Fruit fly (Drosophila melanogaster) whole organism, wandering third instar larva: ENCODE measurements around the gene CG9609.

Source experiments
- Abd-B ChIP-seq: fragments of >200 bp; optimal IDR thresholded peaks from 2 replicates; lab custom pipeline; 2017; ENCODE audit warnings: missing biosample characterization, missing genetic modification characterization
- CrebA ChIP-seq: fragments of 200-800 bp; sonication (Bioruptor generic); optimal IDR thresholded peaks from 2 replicates; lab custom pipeline; 2016; ENCODE audit warnings: missing biosample characterization, mild to moderate bottlenecking, missing genetic modification characterization, borderline replicate concordance
- Dfd ChIP-seq: fragments of >200 bp; optimal IDR thresholded peaks from 2 replicates; lab custom pipeline; 2017; ENCODE audit warnings: missing biosample characterization, missing genetic modification characterization
- GATAd ChIP-seq: sonication (Bioruptor generic); optimal IDR thresholded peaks from 2 replicates; lab custom pipeline; 2016; ENCODE audit warnings: missing biosample characterization, missing genetic modification characterization
- Hr78 ChIP-seq: fragments of >200 bp; optimal IDR thresholded peaks from 2 replicates; lab custom pipeline; 2017; ENCODE audit warnings: missing biosample characterization, missing genetic modification characterization
- Hr83 ChIP-seq: fragments of 200-300 bp; sonication (Bioruptor generic); optimal IDR thresholded peaks from 2 replicates; lab custom pipeline; 2016; ENCODE audit warnings: missing biosample characterization, mild to moderate bottlenecking, missing genetic modification characterization, moderate library complexity; ENCODE audit not compliant: poor library complexity, severe bottlenecking
- Jra ChIP-seq: sonication (Bioruptor generic); optimal IDR thresholded peaks from 2 replicates; lab custom pipeline; 2016; ENCODE audit warnings: missing biosample characterization, missing genetic modification characterization
- Mio ChIP-seq: sonication (Bioruptor generic); optimal IDR thresholded peaks from 2 replicates; lab custom pipeline; 2016; ENCODE audit warnings: missing biosample characterization, missing genetic modification characterization
- Myc ChIP-seq: fragments of >200 bp; optimal IDR thresholded peaks from 2 replicates; lab custom pipeline; 2017
- OdsH ChIP-seq: fragments of 200-800 bp; sonication (Bioruptor generic); optimal IDR thresholded peaks from 2 replicates; lab custom pipeline; 2016; ENCODE audit warnings: missing biosample characterization, mild to moderate bottlenecking, missing genetic modification characterization
- Rel ChIP-seq, 2 experiments: fragments of 200-800 bp; sonication (Bioruptor generic) in 1 of 2; optimal IDR thresholded peaks; 2 replicates in 1 of 2; 3 replicates in 1 of 2; lab custom pipeline; 2016 to 2019; ENCODE audit warnings: mild to moderate bottlenecking in 2 of 2, missing biosample characterization in 2 of 2, missing genetic modification characterization in 2 of 2, moderate library complexity in 1 of 2
- Vsx2 ChIP-seq: fragments of 200-300, 225-300 bp; sonication (Bioruptor generic); optimal IDR thresholded peaks from 2 replicates; lab custom pipeline; 2018; ENCODE audit warnings: missing biosample characterization, missing genetic modification characterization; ENCODE audit not compliant: partially characterized antibody
- br ChIP-seq: fragments of 200-800 bp; sonication (Bioruptor generic); optimal IDR thresholded peaks from 2 replicates; lab custom pipeline; 2016; ENCODE audit warnings: missing biosample characterization, missing genetic modification characterization
- brk ChIP-seq: fragments of 200-800 bp; sonication (Bioruptor generic); optimal IDR thresholded peaks from 2 replicates; lab custom pipeline; 2016; ENCODE audit warnings: missing biosample characterization, mild to moderate bottlenecking, missing genetic modification characterization
- dl ChIP-seq, 2 experiments: fragments of 175-275, 200-275 bp in 1 of 2; fragments of 200-275 bp in 1 of 2; sonication (Bioruptor generic); optimal IDR thresholded peaks; lab custom pipeline; 2018; ENCODE audit warnings: mild to moderate bottlenecking in 2 of 2, missing biosample characterization in 2 of 2, missing genetic modification characterization in 2 of 2, moderate library complexity in 2 of 2; ENCODE audit not compliant: partially characterized antibody in 2 of 2, insufficient read depth in 1 of 2
- ey ChIP-seq: fragments of 200-800 bp; sonication (Bioruptor generic); optimal IDR thresholded peaks from 2 replicates; lab custom pipeline; 2016; ENCODE audit warnings: missing biosample characterization, missing genetic modification characterization
- h ChIP-seq: fragments of 200-800 bp; sonication (Bioruptor generic); optimal IDR thresholded peaks from 3 replicates; lab custom pipeline; 2016; ENCODE audit warnings: missing biosample characterization, mild to moderate bottlenecking, missing genetic modification characterization
- jim ChIP-seq: fragments of 175-275, 200-325 bp; sonication (Bioruptor generic); optimal IDR thresholded peaks from 2 replicates; lab custom pipeline; 2016; ENCODE audit warnings: missing biosample characterization, mild to moderate bottlenecking, missing genetic modification characterization
- psq ChIP-seq: fragments of 200-800 bp; sonication (Bioruptor generic); optimal IDR thresholded peaks from 3 replicates; lab custom pipeline; 2017; ENCODE audit warnings: missing biosample characterization, mild to moderate bottlenecking, missing genetic modification characterization, moderate library complexity
- rgr ChIP-seq: fragments of 200-800 bp; sonication (Bioruptor generic); optimal IDR thresholded peaks from 3 replicates; lab custom pipeline; 2016; ENCODE audit warnings: missing biosample characterization, mild to moderate bottlenecking, missing genetic modification characterization
- sage ChIP-seq: fragments of 200-800 bp; sonication (Bioruptor generic); optimal IDR thresholded peaks from 2 replicates; lab custom pipeline; 2016; ENCODE audit warnings: missing biosample characterization, mild to moderate bottlenecking, missing genetic modification characterization
- sv ChIP-seq: fragments of 200-800 bp; sonication (Bioruptor generic); optimal IDR thresholded peaks from 3 replicates; lab custom pipeline; 2016; ENCODE audit warnings: missing biosample characterization, missing genetic modification characterization
- usp ChIP-seq: fragments of >200 bp; optimal IDR thresholded peaks from 2 replicates; lab custom pipeline; 2017; ENCODE audit warnings: missing biosample characterization, missing genetic modification characterization
- woc ChIP-seq: sonication (Bioruptor generic); optimal IDR thresholded peaks from 2 replicates; lab custom pipeline; 2016; ENCODE audit warnings: missing biosample characterization, mild to moderate bottlenecking, missing genetic modification characterization

CG9609 gene

DNA sequence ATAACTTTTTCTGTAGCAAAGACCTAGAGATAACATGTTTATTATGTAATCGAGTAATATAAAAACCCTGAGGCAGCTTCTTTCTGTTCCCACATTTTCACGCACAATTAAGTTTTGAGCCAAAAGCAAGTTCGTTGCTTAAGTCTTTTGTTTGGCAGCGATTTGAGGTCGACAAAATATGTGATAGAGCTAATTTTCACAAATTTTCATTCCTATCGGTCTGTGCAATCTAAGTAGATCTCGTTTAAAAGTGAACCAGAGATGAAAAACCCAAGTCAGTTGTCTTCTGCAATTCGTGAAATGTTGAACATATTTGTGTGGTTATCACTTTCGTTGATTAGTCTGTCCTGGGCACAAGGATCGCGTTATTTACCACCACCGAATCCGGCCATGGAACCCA is 48.9 kb downstream of the CG9609 start, which contains the start of gene TwdlZ:
Gene TwdlZ (plus strand): TSS at position 301 of the 400 bp plus-strand sequence.
- TF ChIP-seq Hr83 (GFP tag; lab: Kevin White, UChicago) (no peak), jim (GFP tag; lab: Kevin White, UChicago) (no peak), dl (GFP tag; optimal IDR thresholded peaks at IDR 0.05; lab: Kevin White, UChicago; ENCODE audit: insufficient read depth in 1 of 2, partially characterized antibody in 2 of 2) (no peak), Vsx2 (no peak), Myc (no peak), h (GFP tag; lab: Kevin White, UChicago) (no peak), woc (no peak), CrebA (GFP tag; lab: Kevin White, UChicago) (no peak), sv (GFP tag; lab: Kevin White, UChicago) (no peak), brk (no peak), Hr78 (GFP tag; lab: Kevin White, UChicago) (no peak), ey (no peak), rgr (no peak), OdsH (GFP tag; lab: Kevin White, UChicago) (no peak), Abd-B (GFP tag; lab: Kevin White, UChicago) (no peak), sage (GFP tag; lab: Kevin White, UChicago) (no peak), Jra (no peak), Dfd (GFP tag; lab: Kevin White, UChicago) (no peak)

DNA sequence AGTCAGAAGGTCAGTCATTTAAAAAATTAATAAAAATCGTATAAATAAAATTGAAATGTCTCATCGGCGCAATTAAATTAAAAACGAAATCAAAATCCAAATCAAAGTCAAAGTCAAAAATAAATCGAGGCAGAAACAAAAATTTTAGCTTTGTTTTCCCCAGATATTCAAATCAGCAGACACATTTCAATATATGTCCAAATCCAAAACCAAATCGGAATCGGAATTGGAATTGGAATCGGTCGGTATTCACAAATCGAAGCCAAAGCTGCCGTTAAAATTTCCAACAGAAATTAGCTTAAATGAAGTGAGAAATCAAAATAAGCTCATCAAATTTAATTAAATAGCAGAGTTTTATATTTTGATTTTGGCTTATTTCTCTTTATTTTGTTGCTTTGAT is 50.6 kb downstream of the CG9609 start:
- TF ChIP-seq psq = no peak
- no peak for TF ChIP-seq GATAd (GFP tag; lab: Kevin White, UChicago)
- TF ChIP-seq br (GFP tag; lab: Kevin White, UChicago) = no peak
- TF ChIP-seq usp (GFP tag; lab: Kevin White, UChicago) = no peak
- TF ChIP-seq Hr78 (GFP tag; lab: Kevin White, UChicago) = no peak
- TF ChIP-seq Mio = no peak
- TF ChIP-seq Rel (GFP tag; optimal IDR thresholded peaks at IDR 0.05; lab: Kevin White, UChicago) = no peak
- TF ChIP-seq Rel (tag; optimal IDR thresholded peaks at IDR 0.05; lab: Kevin White, UChicago) = no peak
